Fruit fly (Drosophila melanogaster) whole organism, pupa: ENCODE measurements around the gene CG7900.

Experiments used
- CG10348 ChIP-seq: fragments of 200-800 bp; sonication (Bioruptor generic); IDR thresholded peaks from 2 replicates; pipeline ENCODE4 v1.3.6; 2022; ENCODE audit warnings: missing biosample characterization, missing genetic modification characterization
- CG12605 ChIP-seq: fragments of 200-800 bp; sonication (Bioruptor generic); IDR thresholded peaks from 2 replicates; pipeline ENCODE4 v1.3.6; 2022; ENCODE audit warnings: missing biosample characterization, missing genetic modification characterization
- CG13204 ChIP-seq: fragments of 200-800 bp; sonication (Bioruptor generic); optimal IDR thresholded peaks from 2 replicates; lab custom pipeline; 2018; ENCODE audit warnings: missing biosample characterization, mild to moderate bottlenecking, missing genetic modification characterization, moderate library complexity
- CG14655 ChIP-seq: fragments of 200-800 bp; sonication (Bioruptor generic); optimal IDR thresholded peaks from 3 replicates; lab custom pipeline; 2017; ENCODE audit warnings: mild to moderate bottlenecking, missing biosample characterization, missing genetic modification reagents, missing genetic modification characterization
- CG15710 ChIP-seq: fragments of 200-800 bp; sonication (Bioruptor generic); optimal IDR thresholded peaks from 2 replicates; lab custom pipeline; 2018; ENCODE audit warnings: missing biosample characterization, mild to moderate bottlenecking, missing genetic modification characterization, moderate library complexity
- CG17806 ChIP-seq: fragments of 200-800 bp; sonication (Bioruptor generic); optimal IDR thresholded peaks from 2 replicates; lab custom pipeline; 2018; ENCODE audit warnings: missing biosample characterization, mild to moderate bottlenecking, missing genetic modification characterization, moderate library complexity
- CG32121 ChIP-seq: fragments of 200-800 bp; sonication (Bioruptor generic); IDR thresholded peaks from 2 replicates; pipeline ENCODE4 v1.3.6; 2022; ENCODE audit warnings: missing biosample characterization, missing genetic modification characterization
- CG34367 ChIP-seq: fragments of 200-800 bp; sonication (Bioruptor generic); optimal IDR thresholded peaks from 2 replicates; lab custom pipeline; 2018; ENCODE audit warnings: missing biosample characterization, mild to moderate bottlenecking, missing genetic modification characterization
- CG4496 ChIP-seq: fragments of 200-800 bp; sonication (Bioruptor generic); IDR thresholded peaks from 3 replicates; pipeline ENCODE4 v1.3.6; 2022; ENCODE audit warnings: missing biosample characterization, missing genetic modification characterization
- CG8159 ChIP-seq: fragments of 200-800 bp; sonication (Bioruptor generic); optimal IDR thresholded peaks from 3 replicates; lab custom pipeline; 2018; ENCODE audit warnings: missing biosample characterization, mild to moderate bottlenecking, missing genetic modification characterization, moderate library complexity
- CG8301 ChIP-seq: fragments of 200-800 bp; sonication (Bioruptor generic); optimal IDR thresholded peaks from 2 replicates; lab custom pipeline; 2018; ENCODE audit warnings: missing biosample characterization, mild to moderate bottlenecking, missing genetic modification characterization
- CG9948 ChIP-seq: fragments of 200-800 bp; sonication (Bioruptor generic); optimal IDR thresholded peaks from 2 replicates; lab custom pipeline; 2018; ENCODE audit warnings: missing biosample characterization, mild to moderate bottlenecking, missing genetic modification characterization, moderate library complexity
- D1 ChIP-seq: fragments of 200-800 bp; sonication (Bioruptor generic); optimal IDR thresholded peaks from 2 replicates; lab custom pipeline; 2018; ENCODE audit warnings: missing biosample characterization, mild to moderate bottlenecking, missing genetic modification characterization, moderate library complexity
- EcR ChIP-seq: fragments of 200-800 bp; sonication (Bioruptor generic); optimal IDR thresholded peaks from 3 replicates; lab custom pipeline; 2019; ENCODE audit warnings: missing biosample characterization, missing genetic modification characterization, mild to moderate bottlenecking, moderate library complexity, missing genetic modification reagents
- Ets98B ChIP-seq: fragments of 200-800 bp; sonication (Bioruptor generic); IDR thresholded peaks from 2 replicates; pipeline ENCODE4 v1.3.6; 2022; ENCODE audit warnings: missing biosample characterization, missing genetic modification characterization
- Pif1A ChIP-seq: fragments of 200-800 bp; sonication (Bioruptor generic); optimal IDR thresholded peaks from 3 replicates; lab custom pipeline; 2016; ENCODE audit warnings: missing biosample characterization, missing genetic modification characterization
- Pif1B ChIP-seq: fragments of 200-800 bp; sonication (Bioruptor generic); optimal IDR thresholded peaks from 3 replicates; lab custom pipeline; 2016; ENCODE audit warnings: missing biosample characterization, missing genetic modification characterization
- Snoo ChIP-seq: fragments of 200-800 bp; sonication (Bioruptor generic); optimal IDR thresholded peaks from 3 replicates; lab custom pipeline; 2017; ENCODE audit warnings: missing biosample characterization, mild to moderate bottlenecking, missing genetic modification characterization, inconsistent platforms
- fd96Ca ChIP-seq: fragments of 200-800 bp; sonication (Bioruptor generic); IDR thresholded peaks from 3 replicates; pipeline ENCODE4 v1.3.6; 2022; ENCODE audit warnings: missing biosample characterization, missing genetic modification characterization
- gl ChIP-seq: fragments of 200-800 bp; sonication (Bioruptor generic); optimal IDR thresholded peaks from 2 replicates; lab custom pipeline; 2018; ENCODE audit warnings: missing biosample characterization, mild to moderate bottlenecking, missing genetic modification characterization
- rn ChIP-seq: fragments of 200-800 bp; sonication (Bioruptor generic); IDR thresholded peaks from 2 replicates; pipeline ENCODE4 v1.3.6; 2022; ENCODE audit warnings: missing biosample characterization, missing genetic modification characterization

CG7900 gene

dm6 chr3R:8119457-8120337, 25.8 kb downstream of the CG7900 start:
- peak; percentile 77 for TF ChIP-seq Snoo (tag; lab: Kevin White, UChicago)
- peak; percentile 69 for TF ChIP-seq Pif1B (GFP tag; lab: Kevin White, UChicago)
- peak; percentile 52 for TF ChIP-seq D1 (tag; lab: Kevin White, UChicago)
- peak; percentile 33; the same call in 2 of the 3 replicates for TF ChIP-seq fd96Ca (GFP tag; lab: Robert Waterston, UW)
- peak; percentile 8 for TF ChIP-seq CG34367
- TF ChIP-seq CG32121 (GFP tag; lab: Robert Waterston, UW), result peak; percentile 42
- 0 out of 3 replicates have a peak, but pooled peaks have one; percentile 23 for TF ChIP-seq CG4496
- no peak for TF ChIP-seq CG10348 (GFP tag; lab: Robert Waterston, UW)
- peak; percentile 61 for TF ChIP-seq Ets98B (GFP tag; lab: Robert Waterston, UW)
- peak; percentile 57 for TF ChIP-seq CG17806
- peak; percentile 71 for TF ChIP-seq CG8159 (tag; lab: Kevin White, UChicago)
- peak; percentile 59 for TF ChIP-seq CG9948 (tag; lab: Kevin White, UChicago)
- no peak for TF ChIP-seq CG12605 (GFP tag; lab: Robert Waterston, UW)
- TF ChIP-seq Pif1A (GFP tag; lab: Kevin White, UChicago), result peak; percentile 75
- TF ChIP-seq rn (GFP tag; lab: Robert Waterston, UW), result no peak
- peak; percentile 77 for TF ChIP-seq CG8301
- TF ChIP-seq EcR (GFP tag; lab: Kevin White, UChicago), result peak; percentile 75
- TF ChIP-seq gl, result no peak
- no peak for TF ChIP-seq CG13204 (GFP tag; lab: Kevin White, UChicago)
- TF ChIP-seq CG14655 (GFP tag; lab: Kevin White, UChicago), result peak; percentile 78
- TF ChIP-seq CG15710 (tag; lab: Kevin White, UChicago), result peak; percentile 64

dm6 chr3R:8120338-8120662, 26.4 kb downstream of the CG7900 start:
- TF ChIP-seq Snoo (tag; lab: Kevin White, UChicago) (peak; percentile 70), rn (GFP tag; lab: Robert Waterston, UW) (no peak), CG9948 (tag; lab: Kevin White, UChicago) (no peak), CG17806 (no peak), CG14655 (GFP tag; lab: Kevin White, UChicago) (peak; percentile 8), CG4496 (no peak), fd96Ca (GFP tag; lab: Robert Waterston, UW) (no peak), EcR (GFP tag; lab: Kevin White, UChicago) (no peak), CG8159 (tag; lab: Kevin White, UChicago) (no peak)

DNA sequence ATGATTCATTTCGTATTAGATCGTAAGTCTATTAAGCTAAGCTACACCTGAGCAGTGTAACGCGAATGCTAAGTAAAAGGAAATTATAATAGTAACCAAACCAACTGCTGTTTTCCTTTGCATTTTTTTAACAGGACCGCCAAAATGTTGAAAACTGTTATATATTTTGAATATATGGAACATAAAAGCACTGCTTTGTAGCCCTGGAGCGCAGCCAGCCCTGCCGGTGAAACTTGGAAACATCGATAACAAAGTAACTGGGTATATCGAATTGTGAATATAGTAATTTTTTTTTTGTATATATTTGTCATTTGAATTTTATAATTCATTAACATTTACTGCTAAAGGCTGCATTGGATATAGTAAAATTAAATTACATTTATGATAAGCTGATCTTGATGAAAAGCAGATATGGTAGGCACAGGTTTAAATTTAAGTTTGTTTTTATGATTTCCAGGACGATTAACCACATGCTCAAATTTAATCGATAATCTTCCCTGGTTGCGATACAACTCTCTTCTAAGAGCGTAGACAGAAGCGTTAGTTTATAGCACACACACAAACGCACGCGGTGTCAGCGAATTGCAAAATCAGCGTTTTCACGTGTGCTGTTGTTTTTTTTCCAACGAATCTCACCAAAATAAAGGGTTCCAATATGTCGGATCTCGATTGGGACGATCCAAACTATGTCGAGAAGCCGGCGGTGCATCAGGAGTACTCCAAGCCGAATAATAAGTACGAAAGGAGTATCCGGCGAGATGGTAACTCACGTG, 28.5 kb downstream of the CG7900 start, which contains the start of gene CG7878:
Gene CG7878 (plus strand): TSS at position 528 of the 773 bp plus-strand sequence.
- no peak for TF ChIP-seq fd96Ca (GFP tag; lab: Robert Waterston, UW)
- peak; percentile 14 for TF ChIP-seq CG15710 (tag; lab: Kevin White, UChicago)
- TF ChIP-seq CG8159 (tag; lab: Kevin White, UChicago), result peak; percentile 31
- peak; percentile 19 for TF ChIP-seq Pif1B (GFP tag; lab: Kevin White, UChicago)
- no peak for TF ChIP-seq CG10348 (GFP tag; lab: Robert Waterston, UW)
- TF ChIP-seq CG9948 (tag; lab: Kevin White, UChicago), result no peak
- no peak for TF ChIP-seq CG14655 (GFP tag; lab: Kevin White, UChicago)
- peak; percentile 32 for TF ChIP-seq D1 (tag; lab: Kevin White, UChicago)
- 0 out of 2 replicates have a peak, but pooled peaks have one; percentile 12 for TF ChIP-seq CG32121 (GFP tag; lab: Robert Waterston, UW)
- no peak for TF ChIP-seq CG12605 (GFP tag; lab: Robert Waterston, UW)
- no peak for TF ChIP-seq CG13204 (GFP tag; lab: Kevin White, UChicago)
- peak; percentile 30 for TF ChIP-seq Pif1A (GFP tag; lab: Kevin White, UChicago)
- peak; percentile 35; the same call in 1 of the 2 replicates for TF ChIP-seq Ets98B (GFP tag; lab: Robert Waterston, UW)
- no peak for TF ChIP-seq rn (GFP tag; lab: Robert Waterston, UW)
- TF ChIP-seq CG34367, result no peak
- TF ChIP-seq CG4496, result no peak
- no peak for TF ChIP-seq gl
- no peak for TF ChIP-seq EcR (GFP tag; lab: Kevin White, UChicago)
- TF ChIP-seq CG17806, result peak; percentile 8
- peak; percentile 4 for TF ChIP-seq Snoo (tag; lab: Kevin White, UChicago)
- no peak for TF ChIP-seq CG8301

DNA sequence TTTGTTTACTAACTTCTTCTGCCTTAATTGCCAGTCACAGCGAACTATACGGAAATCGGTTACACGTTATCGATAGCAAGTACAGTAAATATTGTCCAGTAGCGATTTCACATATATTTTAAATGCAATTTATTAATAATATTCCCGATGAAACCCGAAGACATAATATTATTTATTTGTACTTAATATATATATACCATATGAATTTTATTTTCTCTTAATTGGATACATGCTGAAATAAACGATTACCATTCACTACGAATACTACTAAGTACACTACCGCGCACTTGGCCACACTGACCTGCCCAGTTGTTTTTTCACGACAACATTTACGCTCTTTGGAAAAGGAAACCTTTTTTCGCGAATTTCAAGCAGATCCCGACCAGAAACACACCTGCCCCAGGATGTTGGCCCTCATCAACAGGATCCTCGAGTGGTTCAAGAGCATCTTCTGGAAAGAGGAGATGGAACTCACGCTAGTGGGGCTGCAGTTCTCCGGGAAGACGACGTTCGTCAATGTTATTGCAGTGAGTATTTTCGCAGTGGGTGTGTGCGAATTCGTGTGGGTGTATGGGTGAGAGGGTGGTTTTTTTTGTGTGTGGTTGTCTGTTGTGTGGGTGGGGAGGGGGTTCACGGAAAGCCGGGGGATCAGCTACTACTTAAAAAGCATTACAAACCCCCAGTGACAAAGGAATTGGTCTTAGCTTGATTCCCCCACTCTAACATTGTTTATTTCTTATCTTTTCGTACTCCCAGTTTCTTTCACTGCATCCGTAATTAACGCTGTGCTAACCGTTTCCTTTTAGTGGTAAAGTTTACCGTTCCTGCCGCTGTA, 32.6 kb downstream of the CG7900 start, which contains the start of the genes CG9667 and Arl8:
Gene CG9667 (minus strand): TSS at position 42 of the 835 bp plus-strand sequence.
Gene Arl8 (plus strand): TSS at position 290 of the 835 bp plus-strand sequence.
- TF ChIP-seq CG15710 (tag; lab: Kevin White, UChicago) (peak; percentile 44), EcR (GFP tag; lab: Kevin White, UChicago) (no peak), D1 (tag; lab: Kevin White, UChicago) (no peak), CG32121 (GFP tag; lab: Robert Waterston, UW) (no peak), CG8301 (peak; percentile 30), CG8159 (tag; lab: Kevin White, UChicago) (peak; percentile 60), Snoo (tag; lab: Kevin White, UChicago) (peak; percentile 18), Ets98B (GFP tag; lab: Robert Waterston, UW) (peak; percentile 55), Pif1B (GFP tag; lab: Kevin White, UChicago) (peak; percentile 43), gl (no peak), CG12605 (GFP tag; lab: Robert Waterston, UW) (peak; percentile 33; the same call in 1 of the 2 replicates), Pif1A (GFP tag; lab: Kevin White, UChicago) (peak; percentile 2), CG9948 (tag; lab: Kevin White, UChicago) (peak; percentile 27), CG17806 (peak; percentile 40)
